Fruit fly (Drosophila melanogaster): ENCODE results near the gene Noc1.
A peak's percentile ranks its signal among the peaks of the same experiment; 100 is the strongest.

Noc1 gene

DNA sequence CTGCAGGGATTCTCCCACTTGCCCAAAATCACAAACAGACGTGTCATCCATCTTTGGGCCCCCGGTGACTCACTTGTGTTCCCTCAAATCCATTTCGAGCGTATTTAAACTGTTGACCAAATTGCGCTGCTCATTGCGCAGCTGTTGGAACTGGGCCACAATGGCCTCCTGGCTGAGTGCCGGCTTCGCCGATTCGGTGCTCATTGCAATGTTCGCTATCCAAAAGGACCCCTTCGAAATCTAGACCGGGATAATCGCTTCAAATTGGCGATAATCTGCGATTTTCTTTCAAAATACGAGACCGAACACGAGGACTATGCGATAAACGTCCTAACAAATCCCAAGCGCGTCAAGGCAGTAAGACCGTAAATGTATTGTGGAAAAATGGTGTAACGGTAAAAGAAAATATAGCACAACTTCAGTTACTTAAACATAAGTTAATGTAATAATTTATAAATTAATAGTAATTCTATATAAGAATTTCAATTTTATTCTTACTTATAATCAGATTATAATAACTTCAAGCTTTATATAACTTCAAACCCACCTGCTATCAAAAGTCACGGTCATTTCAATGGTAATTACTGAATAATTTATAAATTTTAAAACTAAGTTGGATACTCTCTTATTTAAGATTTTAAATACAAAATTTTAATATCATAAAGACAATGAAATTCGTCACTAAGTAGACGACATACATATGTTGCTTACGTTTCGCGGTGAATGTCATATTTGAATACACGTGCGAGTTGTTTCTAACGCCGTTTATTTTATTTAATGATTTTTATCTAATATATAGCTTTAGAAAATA is at the start of gene Noc1, which contains the start of gene Pfdn2:
Gene Noc1, plus strand, starts transcription at position 727 of the 811 bp plus-strand sequence.
Gene Pfdn2, minus strand, starts transcription at position 346 of the 811 bp plus-strand sequence.
- peak; percentile 38 for TF ChIP-seq lz (GFP tag; optimal IDR thresholded peaks at IDR 0.05)
- no peak for TF ChIP-seq dsx (GFP tag; optimal IDR thresholded peaks at IDR 0.05; ENCODE audit: poor library complexity, severe bottlenecking)
- no peak for TF ChIP-seq CG11762 (GFP tag; optimal IDR thresholded peaks at IDR 0.05; ENCODE audit: insufficient read depth)
- TF ChIP-seq Hr38 (GFP tag; optimal IDR thresholded peaks at IDR 0.05) = no peak
- TF ChIP-seq CG8119 (GFP tag; IDR thresholded peaks at IDR 0.05) = no peak
- no peak for TF ChIP-seq achi (GFP tag; optimal IDR thresholded peaks at IDR 0.05)
- peak; percentile 50; the same call in 1 of the 2 replicates for TF ChIP-seq CG11294 (GFP tag; IDR thresholded peaks at IDR 0.05)
- TF ChIP-seq fkh (GFP tag; optimal IDR thresholded peaks at IDR 0.05) = no peak
- TF ChIP-seq Gug (GFP tag; IDR thresholded peaks at IDR 0.05) = peak; percentile 30; the same call in 1 of the 2 replicates
- TF ChIP-seq CG8319 (GFP tag; optimal IDR thresholded peaks at IDR 0.05) = peak; percentile 2
- TF ChIP-seq CG11902 (GFP tag; optimal IDR thresholded peaks at IDR 0.05) = no peak
- no peak for TF ChIP-seq CG4318 (GFP tag; optimal IDR thresholded peaks at IDR 0.05)
- TF ChIP-seq esn (GFP tag; optimal IDR thresholded peaks at IDR 0.05) = peak; percentile 62
- TF ChIP-seq CG15336 (GFP tag; IDR thresholded peaks at IDR 0.05) = 0 out of 2 replicates have a peak, but pooled peaks have one; percentile 7
- TF ChIP-seq CG10631 (GFP tag; optimal IDR thresholded peaks at IDR 0.05) = peak; percentile 73
- TF ChIP-seq Sox102F (GFP tag; optimal IDR thresholded peaks at IDR 0.05) = no peak
- TF ChIP-seq CG3032 (tag; optimal IDR thresholded peaks at IDR 0.05) = peak; percentile 31
- peak; percentile 51 for TF ChIP-seq CG31627 (GFP tag; optimal IDR thresholded peaks at IDR 0.05)
- TF ChIP-seq CG6854 (GFP tag; optimal IDR thresholded peaks at IDR 0.05) = peak; percentile 20

dm6 chr3L:11025261-11025660 is 49.3 kb upstream of the Noc1 start, which contains the start of gene CG32079:
Gene CG32079, plus strand, starts transcription at chr3L:11025561.
- TF ChIP-seq CG31627 (GFP tag; optimal IDR thresholded peaks at IDR 0.05) = no peak
- no peak for TF ChIP-seq CG32006 (GFP tag; optimal IDR thresholded peaks at IDR 0.05)
- no peak for TF ChIP-seq fd85E (GFP tag; optimal IDR thresholded peaks at IDR 0.05)
- no peak for TF ChIP-seq cyc (GFP tag; optimal IDR thresholded peaks at IDR 0.05)
- TF ChIP-seq CG7368 (GFP tag; optimal IDR thresholded peaks at IDR 0.05) = no peak
- no peak for TF ChIP-seq CG6808 (GFP tag; optimal IDR thresholded peaks at IDR 0.05)
- TF ChIP-seq CG10631 (GFP tag; optimal IDR thresholded peaks at IDR 0.05) = no peak
- TF ChIP-seq CG16779 (tag; optimal IDR thresholded peaks at IDR 0.05) = no peak
- no peak for TF ChIP-seq Met (GFP tag; optimal IDR thresholded peaks at IDR 0.05)
- TF ChIP-seq Ets21C (GFP tag; optimal IDR thresholded peaks at IDR 0.05) = no peak
- TF ChIP-seq CG11762 (GFP tag; optimal IDR thresholded peaks at IDR 0.05; ENCODE audit: insufficient read depth) = no peak
- TF ChIP-seq Hr39 (GFP tag; optimal IDR thresholded peaks at IDR 0.05) = no peak
- no peak for TF ChIP-seq spab (GFP tag; optimal IDR thresholded peaks at IDR 0.05)
- no peak for TF ChIP-seq CG11902 (GFP tag; optimal IDR thresholded peaks at IDR 0.05)
- TF ChIP-seq OdsH (GFP tag; optimal IDR thresholded peaks at IDR 0.05) = no peak

- no peak for TF ChIP-seq pdm3 (GFP tag; optimal IDR thresholded peaks at IDR 0.05)
- TF ChIP-seq eg (GFP tag; IDR thresholded peaks at IDR 0.05) = no peak
- TF ChIP-seq CG6792 (GFP tag; optimal IDR thresholded peaks at IDR 0.05) = no peak
These were observed 47.3 kb upstream of the Noc1 start, which contains the start of gene CG32081 for dm6 chr3L:11027279-11027678. Gene CG32081, plus strand, starts transcription at chr3L:11027579.

- TF ChIP-seq CG3919 (GFP tag; optimal IDR thresholded peaks at IDR 0.05) (peak; percentile 47), esn (GFP tag; optimal IDR thresholded peaks at IDR 0.05) (no peak), Ets21C (GFP tag; optimal IDR thresholded peaks at IDR 0.05) (no peak), CG6276 (GFP tag; optimal IDR thresholded peaks at IDR 0.05) (peak; percentile 59), topi (GFP tag; optimal IDR thresholded peaks at IDR 0.05) (no peak), Hr38 (GFP tag; optimal IDR thresholded peaks at IDR 0.05) (no peak), CG3032 (tag; optimal IDR thresholded peaks at IDR 0.05) (peak; percentile 51), lz (GFP tag; optimal IDR thresholded peaks at IDR 0.05) (no peak), fd85E (GFP tag; optimal IDR thresholded peaks at IDR 0.05) (no peak), CG4318 (GFP tag; optimal IDR thresholded peaks at IDR 0.05) (peak; percentile 30), CG16779 (tag; optimal IDR thresholded peaks at IDR 0.05) (no peak), CG6808 (GFP tag; optimal IDR thresholded peaks at IDR 0.05) (peak; percentile 29), vri (GFP tag; optimal IDR thresholded peaks at IDR 0.05) (no peak), achi (GFP tag; optimal IDR thresholded peaks at IDR 0.05) (peak; percentile 44), CG11294 (GFP tag; IDR thresholded peaks at IDR 0.05) (no peak), CG6792 (GFP tag; optimal IDR thresholded peaks at IDR 0.05) (peak; percentile 13), CG6163 (GFP tag; IDR thresholded peaks at IDR 0.05) (peak; percentile 59; the same call in 1 of the 3 replicates), OdsH (GFP tag; optimal IDR thresholded peaks at IDR 0.05) (peak; percentile 35), CG9139 (GFP tag; optimal IDR thresholded peaks at IDR 0.05) (peak; percentile 18), pdm3 (GFP tag; optimal IDR thresholded peaks at IDR 0.05) (no peak), CG34406 (GFP tag; optimal IDR thresholded peaks at IDR 0.05) (peak; percentile 46), svp (GFP tag) (peak; percentile 65), CG10631 (GFP tag; optimal IDR thresholded peaks at IDR 0.05) (peak; percentile 54), Eip93F (GFP tag; optimal IDR thresholded peaks at IDR 0.05) (no peak)
These were observed 42.8 kb upstream of the Noc1 start for dm6 chr3L:11031784-11032183.

Data from whole organism, prepupa.